Worm (Caenorhabditis elegans) whole organism, late embryonic: ENCODE results near the gene nlp-7.

Experiments used
- C38D4.7 ChIP-seq: fragments of 200-800 bp; sonication (Bioruptor generic); optimal IDR thresholded peaks from 2 replicates; lab custom pipeline; 2018; ENCODE audit warnings: mild to moderate bottlenecking, missing genetic modification characterization, moderate library complexity, missing compliant biosample characterization
- K02D7.2 ChIP-seq: sonication (generic microtip); optimal IDR thresholded peaks from 2 replicates; lab custom pipeline; 2017; ENCODE audit warnings: mild to moderate bottlenecking, missing genetic modification characterization, missing compliant biosample characterization
- hlh-15 ChIP-seq: sonication (generic microtip); optimal IDR thresholded peaks from 2 replicates; lab custom pipeline; 2016; ENCODE audit warnings: missing genetic modification characterization, missing compliant biosample characterization
- pat-9 ChIP-seq: fragments of 200-800 bp; sonication (Bioruptor generic); optimal IDR thresholded peaks from 2 replicates; lab custom pipeline; 2018; ENCODE audit warnings: mild to moderate bottlenecking, missing genetic modification characterization, moderate library complexity, missing compliant biosample characterization
- unc-86 ChIP-seq: sonication (generic microtip); optimal IDR thresholded peaks from 2 replicates; lab custom pipeline; 2016; ENCODE audit warnings: missing genetic modification characterization, missing compliant biosample characterization

ce11 chrX:8563663-8564450 lies 29.1 kb upstream of the nlp-7 start:
- TF ChIP-seq hlh-15 (tag; lab: Kevin White, UChicago) (no peak), pat-9 (tag; lab: Kevin White, UChicago) (no peak), K02D7.2 (tag; lab: Kevin White, UChicago) (no peak), C38D4.7 (GFP tag; lab: Kevin White, UChicago) (no peak), unc-86 (tag; lab: Kevin White, UChicago) (no peak)
